Fruit fly (Drosophila melanogaster) whole organism, embryonic: Measurements from ENCODE around the gene CG31538.
A peak's percentile ranks its signal among the peaks of the same experiment; 100 is the strongest.

Source experiments
- ATbp ChIP-seq: fragments of 200-800 bp; sonication (Bioruptor generic); optimal IDR thresholded peaks from 2 replicates; lab custom pipeline; 2017; ENCODE audit warnings: missing biosample characterization, mild to moderate bottlenecking, missing genetic modification characterization, missing genetic modification reagents
- Bdp1 ChIP-seq: fragments of 200-800 bp; sonication (Bioruptor generic); optimal IDR thresholded peaks from 3 replicates; lab custom pipeline; 2016; ENCODE audit warnings: missing biosample characterization, missing genetic modification characterization
- BtbVII ChIP-seq: fragments of 200-800 bp; sonication (Bioruptor generic); optimal IDR thresholded peaks from 3 replicates; lab custom pipeline; 2017; ENCODE audit warnings: missing biosample characterization, mild to moderate bottlenecking, missing genetic modification characterization
- CG10274 ChIP-seq: fragments of 200-800 bp; sonication (Bioruptor generic); optimal IDR thresholded peaks from 3 replicates; lab custom pipeline; 2017; ENCODE audit warnings: missing biosample characterization, mild to moderate bottlenecking, missing genetic modification characterization
- CG10462 ChIP-seq: fragments of 200-800 bp; sonication (Bioruptor generic); optimal IDR thresholded peaks from 2 replicates; lab custom pipeline; 2016; ENCODE audit warnings: missing biosample characterization, missing genetic modification characterization
- CG11247 ChIP-seq: fragments of 200-800 bp; sonication (Bioruptor generic); IDR thresholded peaks from 2 replicates; pipeline ENCODE4 v1.3.6; 2022; ENCODE audit warnings: missing biosample characterization, missing genetic modification characterization
- CG12391 ChIP-seq: fragments of 200-800 bp; sonication (Bioruptor generic); optimal IDR thresholded peaks from 3 replicates; lab custom pipeline; 2018; ENCODE audit warnings: missing biosample characterization, mild to moderate bottlenecking, missing genetic modification characterization, moderate library complexity
- CG13287 ChIP-seq: fragments of 200-800 bp; sonication (Bioruptor generic); IDR thresholded peaks from 2 replicates; pipeline ENCODE4 v1.3.6; 2022; ENCODE audit warnings: missing biosample characterization, missing genetic modification characterization; ENCODE audit not compliant: partially characterized antibody
- CG14860 ChIP-seq: fragments of 200-800 bp; sonication (Bioruptor generic); IDR thresholded peaks from 3 replicates; pipeline ENCODE4 v1.3.6; 2022; ENCODE audit warnings: missing biosample characterization, missing genetic modification characterization; ENCODE audit not compliant: partially characterized antibody
- CG17359 ChIP-seq: fragments of 200-800 bp; sonication (Bioruptor generic); optimal IDR thresholded peaks from 3 replicates; lab custom pipeline; 2018; ENCODE audit warnings: missing biosample characterization, mild to moderate bottlenecking, missing genetic modification characterization, moderate library complexity
- CG18011 ChIP-seq: fragments of 200-800 bp; sonication (Bioruptor generic); optimal IDR thresholded peaks from 2 replicates; lab custom pipeline; 2017; ENCODE audit warnings: missing biosample characterization, missing genetic modification characterization, mild to moderate bottlenecking, moderate library complexity, missing genotype
- CG2116 ChIP-seq: fragments of 200-800 bp; sonication (Bioruptor generic); optimal IDR thresholded peaks from 3 replicates; lab custom pipeline; 2018; ENCODE audit warnings: missing biosample characterization, mild to moderate bottlenecking, missing genetic modification characterization
- CG2199 ChIP-seq: fragments of 200-800 bp; sonication (Bioruptor generic); IDR thresholded peaks from 3 replicates; pipeline ENCODE4 v1.3.6; 2022; ENCODE audit warnings: missing biosample characterization, missing genetic modification characterization
- CG30020 ChIP-seq: fragments of 200-800 bp; optimal IDR thresholded peaks from 2 replicates; lab custom pipeline; 2019; ENCODE audit warnings: missing biosample characterization, mild to moderate bottlenecking, missing genetic modification characterization, moderate library complexity
- CG34376 ChIP-seq: fragments of 200-800 bp; sonication (Bioruptor generic); optimal IDR thresholded peaks from 2 replicates; lab custom pipeline; 2018; ENCODE audit warnings: missing biosample characterization, mild to moderate bottlenecking, missing genetic modification characterization
- CG4404 ChIP-seq: fragments of 200-800 bp; sonication (Bioruptor generic); IDR thresholded peaks from 2 replicates; pipeline ENCODE4 v1.3.6; 2022; ENCODE audit warnings: missing biosample characterization, missing genetic modification characterization
- CG8944 ChIP-seq: fragments of 200-800 bp; sonication (Bioruptor generic); optimal IDR thresholded peaks from 3 replicates; lab custom pipeline; 2016; ENCODE audit warnings: missing biosample characterization, missing genetic modification characterization
- CkIIα-i1 ChIP-seq: fragments of 200-800 bp; sonication (Bioruptor generic); IDR thresholded peaks from 2 replicates; pipeline ENCODE4 v1.3.6; 2022; ENCODE audit warnings: missing biosample characterization, missing genetic modification characterization
- Dbx ChIP-seq: fragments of 200-800 bp; sonication (Bioruptor generic); IDR thresholded peaks from 3 replicates; pipeline ENCODE4 v1.3.6; 2022; ENCODE audit warnings: missing biosample characterization, missing genetic modification characterization
- Hsf ChIP-seq: fragments of 200-800 bp; sonication (Bioruptor generic); optimal IDR thresholded peaks from 3 replicates; lab custom pipeline; 2016; ENCODE audit warnings: missing biosample characterization, missing genetic modification characterization
- Lpt ChIP-seq: fragments of >200 bp; optimal IDR thresholded peaks from 2 replicates; lab custom pipeline; 2018; ENCODE audit warnings: missing biosample characterization, missing genetic modification characterization
- MBD-R2 ChIP-seq: fragments of 200-800 bp; sonication (Bioruptor generic); IDR thresholded peaks from 2 replicates; pipeline ENCODE4 v1.3.6; 2022; ENCODE audit warnings: missing biosample characterization, missing genetic modification characterization
- Med ChIP-seq: fragments of 200-800 bp; sonication (Bioruptor generic); peaks from one replicate; lab custom pipeline; 2016; ENCODE audit warnings: missing biosample characterization, missing genetic modification characterization, mild to moderate bottlenecking, inconsistent platforms, moderate library complexity
- NC2α ChIP-seq: fragments of 200-800 bp; sonication (Bioruptor generic); optimal IDR thresholded peaks from 2 replicates; lab custom pipeline; 2016; ENCODE audit warnings: missing biosample characterization, missing genetic modification characterization
- NfI ChIP-seq: fragments of 200-800 bp; sonication (Bioruptor generic); optimal IDR thresholded peaks from 3 replicates; lab custom pipeline; 2018; ENCODE audit warnings: missing biosample characterization, mild to moderate bottlenecking, missing genetic modification characterization, moderate library complexity
- Spps ChIP-seq: fragments of 200-800 bp; sonication (Bioruptor generic); optimal IDR thresholded peaks from 2 replicates; lab custom pipeline; 2018; ENCODE audit warnings: missing biosample characterization, mild to moderate bottlenecking, missing genetic modification characterization
- ase ChIP-seq: fragments of 200-800 bp; sonication (Bioruptor generic); IDR thresholded peaks from 3 replicates; pipeline ENCODE4 v1.3.6; 2022; ENCODE audit warnings: missing biosample characterization, missing genetic modification characterization
- bbx ChIP-seq: fragments of 200-800 bp; sonication (Bioruptor generic); IDR thresholded peaks from 2 replicates; pipeline ENCODE4 v1.3.6; 2022; ENCODE audit warnings: missing biosample characterization, missing genetic modification characterization; ENCODE audit not compliant: partially characterized antibody
- cato ChIP-seq: fragments of 200-800 bp; sonication (Bioruptor generic); optimal IDR thresholded peaks from 2 replicates; lab custom pipeline; 2016; ENCODE audit warnings: missing biosample characterization, missing genetic modification characterization, borderline replicate concordance
- crp ChIP-seq, 2 experiments: fragments of 200-800 bp; sonication (Bioruptor generic); optimal IDR thresholded peaks; 2 replicates in 1 of 2; 3 replicates in 1 of 2; lab custom pipeline; 2017; ENCODE audit warnings: missing biosample characterization in 2 of 2, missing genetic modification characterization in 2 of 2, mild to moderate bottlenecking in 1 of 2, moderate library complexity in 1 of 2
- dati ChIP-seq: fragments of 200-800 bp; sonication (Bioruptor generic); IDR thresholded peaks from 2 replicates; pipeline ENCODE4 v1.3.6; 2022; ENCODE audit warnings: missing biosample characterization, missing genetic modification characterization
- gcm ChIP-seq: fragments of 200-800 bp; sonication (Bioruptor generic); optimal IDR thresholded peaks from 2 replicates; lab custom pipeline; 2019; ENCODE audit warnings: missing biosample characterization, mild to moderate bottlenecking, missing genetic modification characterization, moderate library complexity
- grn ChIP-seq: fragments of 200-800 bp; sonication (Bioruptor generic); optimal IDR thresholded peaks from 3 replicates; lab custom pipeline; 2017; ENCODE audit warnings: missing biosample characterization, missing genetic modification characterization
- gro ChIP-seq: fragments of 200-800 bp; sonication (Bioruptor generic); optimal IDR thresholded peaks from 2 replicates; lab custom pipeline; 2016; ENCODE audit warnings: missing biosample characterization, missing genetic modification characterization
- gsb-n ChIP-seq: fragments of 200-800 bp; sonication (Bioruptor generic); optimal IDR thresholded peaks from 3 replicates; lab custom pipeline; 2018; ENCODE audit warnings: missing biosample characterization, mild to moderate bottlenecking, missing genetic modification characterization
- ind ChIP-seq: fragments of 200-800 bp; sonication (Bioruptor generic); optimal IDR thresholded peaks from 3 replicates; lab custom pipeline; 2016; ENCODE audit warnings: missing biosample characterization, missing genetic modification characterization
- klu ChIP-seq: fragments of 200-800 bp; sonication (Bioruptor generic); IDR thresholded peaks from 2 replicates; pipeline ENCODE4 v1.3.6; 2022; ENCODE audit warnings: missing biosample characterization, missing genetic modification characterization
- lab ChIP-seq: fragments of 200-800 bp; sonication (Bioruptor generic); optimal IDR thresholded peaks from 3 replicates; lab custom pipeline; 2017; ENCODE audit warnings: missing biosample characterization, missing genetic modification characterization, mild to moderate bottlenecking, moderate library complexity, missing genetic modification reagents
- luna ChIP-seq: fragments of 200-800 bp; sonication (Bioruptor generic); optimal IDR thresholded peaks from 2 replicates; lab custom pipeline; 2016; ENCODE audit warnings: missing biosample characterization, missing genetic modification characterization
- mld ChIP-seq: fragments of 200-800 bp; sonication (Bioruptor generic); IDR thresholded peaks from 3 replicates; pipeline ENCODE4 v1.3.6; 2022; ENCODE audit warnings: missing biosample characterization, missing genetic modification characterization; ENCODE audit not compliant: partially characterized antibody
- pita ChIP-seq: fragments of 200-800 bp; sonication (Bioruptor generic); optimal IDR thresholded peaks from 2 replicates; lab custom pipeline; 2017; ENCODE audit warnings: missing biosample characterization, mild to moderate bottlenecking, missing genetic modification characterization
- ranshi ChIP-seq: fragments of 200-800 bp; sonication (Bioruptor generic); IDR thresholded peaks from 2 replicates; pipeline ENCODE4 v1.3.6; 2022; ENCODE audit warnings: missing biosample characterization, missing genetic modification characterization
- rib ChIP-seq: fragments of 200-800 bp; sonication (Bioruptor generic); IDR thresholded peaks from 2 replicates; pipeline ENCODE4 v1.3.6; 2022; ENCODE audit warnings: missing biosample characterization, missing genetic modification characterization
- row ChIP-seq: fragments of 200-800 bp; sonication (Bioruptor generic); IDR thresholded peaks from 3 replicates; pipeline ENCODE4 v1.3.6; 2022; ENCODE audit warnings: missing biosample characterization, missing genetic modification characterization
- sd ChIP-seq: fragments of 200-800 bp; sonication (Bioruptor generic); optimal IDR thresholded peaks from 3 replicates; lab custom pipeline; 2018; ENCODE audit warnings: missing biosample characterization, mild to moderate bottlenecking, missing genetic modification characterization, moderate library complexity
- sisA ChIP-seq: fragments of 200-800 bp; sonication (Bioruptor generic); IDR thresholded peaks from 2 replicates; pipeline ENCODE4 v1.3.6; 2022; ENCODE audit warnings: missing biosample characterization, missing genetic modification characterization
- slp2 ChIP-seq: fragments of 200-800 bp; sonication (Bioruptor generic); optimal IDR thresholded peaks from 2 replicates; lab custom pipeline; 2016; ENCODE audit warnings: missing biosample characterization, missing genetic modification characterization
- wdn ChIP-seq: fragments of 200-800 bp; sonication (Bioruptor generic); IDR thresholded peaks from 2 replicates; pipeline ENCODE4 v1.3.6; 2022; ENCODE audit warnings: missing biosample characterization, missing genetic modification characterization
- yki ChIP-seq: fragments of >200 bp; optimal IDR thresholded peaks from 3 replicates; lab custom pipeline; 2018
- zen ChIP-seq: fragments of 200-800 bp; sonication (Bioruptor generic); optimal IDR thresholded peaks from 3 replicates; lab custom pipeline; 2018; ENCODE audit warnings: missing biosample characterization, mild to moderate bottlenecking, missing genetic modification characterization, moderate library complexity
- zf30C ChIP-seq: fragments of 200-800 bp; sonication (Bioruptor generic); optimal IDR thresholded peaks from 3 replicates; lab custom pipeline; 2018; ENCODE audit warnings: missing biosample characterization, mild to moderate bottlenecking, missing genetic modification characterization
- zfh2 ChIP-seq: fragments of 200-800 bp; sonication (Bioruptor generic); optimal IDR thresholded peaks from 2 replicates; lab custom pipeline; 2016; ENCODE audit warnings: missing biosample characterization, missing genetic modification characterization

The CG31538 gene

dm6 chr3R:5300620-5301019, 23.0 kb upstream of the CG31538 start (continued):
- no peak for TF ChIP-seq Bdp1
- no peak for TF ChIP-seq Spps (tag; lab: Kevin White, UChicago)
- TF ChIP-seq ase (GFP tag; lab: Robert Waterston, UW): no peak
- TF ChIP-seq CG10462 (GFP tag; lab: Kevin White, UChicago): no peak
- TF ChIP-seq gsb-n (tag; lab: Kevin White, UChicago): no peak
- TF ChIP-seq CG30020: no peak
- TF ChIP-seq grn: no peak
- no peak for TF ChIP-seq zfh2 (GFP tag; lab: Kevin White, UChicago)
- no peak for TF ChIP-seq CG14860 (GFP tag; lab: Robert Waterston, UW)
- no peak for TF ChIP-seq CG2116
- no peak for TF ChIP-seq BtbVII (GFP tag; lab: Kevin White, UChicago)
- no peak for TF ChIP-seq Lpt (GFP tag; lab: Kevin White, UChicago)
- no peak for TF ChIP-seq mld (GFP tag; lab: Robert Waterston, UW)
- TF ChIP-seq cato (GFP tag; lab: Kevin White, UChicago): no peak
- TF ChIP-seq Hsf (GFP tag; lab: Kevin White, UChicago): peak; percentile 19
- TF ChIP-seq CG34376 (GFP tag; lab: Kevin White, UChicago): peak; percentile 3
- TF ChIP-seq CG12391 (tag; lab: Kevin White, UChicago): no peak
- no peak for TF ChIP-seq slp2 (GFP tag; lab: Kevin White, UChicago)
- no peak for TF ChIP-seq zen
- peak; percentile 12 for TF ChIP-seq CG8944 (GFP tag; lab: Kevin White, UChicago)
- no peak for TF ChIP-seq CkIIα-i1 (GFP tag; lab: Robert Waterston, UW)
- no peak for TF ChIP-seq pita (GFP tag; lab: Kevin White, UChicago)
- TF ChIP-seq ranshi: peak; percentile 26; the same call in 1 of the 2 replicates
- TF ChIP-seq sisA (GFP tag; lab: Robert Waterston, UW): no peak
- peak; percentile 15 for TF ChIP-seq sd
- TF ChIP-seq gro (GFP tag; lab: Kevin White, UChicago): no peak
- TF ChIP-seq zf30C (GFP tag; lab: Kevin White, UChicago): no peak
- TF ChIP-seq CG10274 (GFP tag; lab: Kevin White, UChicago): no peak
- TF ChIP-seq klu (GFP tag; lab: Robert Waterston, UW): no peak
- TF ChIP-seq lab (GFP tag; lab: Kevin White, UChicago): peak; percentile 74
- peak; percentile 56 for TF ChIP-seq ATbp (GFP tag; lab: Kevin White, UChicago)
- TF ChIP-seq NfI: peak; percentile 49
- no peak for TF ChIP-seq CG13287 (GFP tag; lab: Robert Waterston, UW)
- no peak for TF ChIP-seq NC2α (GFP tag; lab: Kevin White, UChicago)
- TF ChIP-seq dati (GFP tag; lab: Robert Waterston, UW): no peak
- no peak for TF ChIP-seq crp (GFP tag; optimal IDR thresholded peaks at IDR 0.05; lab: Kevin White, UChicago)
- no peak for TF ChIP-seq wdn (GFP tag; lab: Robert Waterston, UW)
- peak; percentile 35; the same call in 1 of the 3 replicates for TF ChIP-seq CG2199 (GFP tag; lab: Robert Waterston, UW)
- no peak for TF ChIP-seq CG18011 (GFP tag; lab: Kevin White, UChicago)
- peak; percentile 17 for TF ChIP-seq ind
- peak; percentile 60 for TF ChIP-seq CG11247 (GFP tag; lab: Robert Waterston, UW)
- TF ChIP-seq yki: no peak
- TF ChIP-seq row (GFP tag; lab: Robert Waterston, UW): no peak
- peak; percentile 31 for TF ChIP-seq CG17359
- TF ChIP-seq rib (GFP tag; lab: Robert Waterston, UW): no peak
- no peak for TF ChIP-seq CG4404 (GFP tag; lab: Robert Waterston, UW)
- TF ChIP-seq Med (GFP tag; lab: Kevin White, UChicago): peak; percentile 86
- TF ChIP-seq luna (GFP tag; lab: Kevin White, UChicago): no peak
- no peak for TF ChIP-seq bbx (GFP tag; lab: Robert Waterston, UW)
- no peak for TF ChIP-seq gcm (GFP tag; lab: Kevin White, UChicago)
- TF ChIP-seq MBD-R2 (GFP tag; lab: Robert Waterston, UW): 0 out of 2 replicates have a peak, but pooled peaks have one; percentile 22
- TF ChIP-seq Dbx: no peak
